Worm (Caenorhabditis elegans) whole organism, L3 larva: ENCODE measurements around the gene C29F9.12.

ENCODE experiments used
- ama-1 ChIP-seq: fragments of 150-350 bp; optimal IDR thresholded peaks from 2 replicates; lab custom pipeline; 2018
- egl-27 ChIP-seq: sonication (generic microtip); optimal IDR thresholded peaks from 4 replicates; lab custom pipeline; 2017; ENCODE audit warnings: missing biosample characterization, missing genetic modification reagents, missing genetic modification characterization
- elt-1 ChIP-seq: fragments of 150-350 bp; optimal IDR thresholded peaks from 2 replicates; lab custom pipeline; 2014; ENCODE audit warnings: missing biosample characterization, missing genetic modification characterization
- elt-3 ChIP-seq, 3 experiments: fragments of 150-350 bp in 1 of 3; sonication (generic microtip) in 2 of 3; optimal IDR thresholded peaks; 2 replicates in 2 of 3; 4 replicates in 1 of 3; lab custom pipeline; 2014 to 2017; ENCODE audit warnings: missing biosample characterization in 3 of 3, missing genetic modification characterization in 3 of 3
- lin-15B ChIP-seq: fragments of 150-350 bp; optimal IDR thresholded peaks from 2 replicates; lab custom pipeline; 2014; ENCODE audit warnings: missing biosample characterization, missing genetic modification characterization
- mdl-1 ChIP-seq: fragments of 150-350 bp; optimal IDR thresholded peaks from 2 replicates; lab custom pipeline; 2014; ENCODE audit warnings: missing biosample characterization, missing genetic modification characterization
- nhr-12 ChIP-seq: fragments of 150-350 bp; optimal IDR thresholded peaks from 2 replicates; lab custom pipeline; 2014; ENCODE audit warnings: missing biosample characterization, missing genetic modification characterization
- nhr-237 ChIP-seq: fragments of 150-350 bp; optimal IDR thresholded peaks from 2 replicates; lab custom pipeline; 2014; ENCODE audit warnings: missing biosample characterization, missing genetic modification characterization
- nhr-28 ChIP-seq: fragments of 150-350 bp; optimal IDR thresholded peaks from 2 replicates; lab custom pipeline; 2014; ENCODE audit warnings: missing biosample characterization, missing genetic modification characterization
- nhr-67 ChIP-seq: fragments of 150-350 bp; optimal IDR thresholded peaks from 2 replicates; lab custom pipeline; 2014; ENCODE audit warnings: missing biosample characterization, missing genetic modification characterization
- nhr-76 ChIP-seq: fragments of 150-350 bp; sonication (generic microtip); optimal IDR thresholded peaks from 5 replicates; lab custom pipeline; 2014; ENCODE audit warnings: missing biosample characterization, missing genetic modification characterization
- skn-1 ChIP-seq: fragments of 150-350 bp; optimal IDR thresholded peaks from 2 replicates; lab custom pipeline; 2014; ENCODE audit warnings: missing biosample characterization, missing genetic modification characterization
- unc-62 ChIP-seq: fragments of 150-350 bp; sonication (generic microtip); optimal IDR thresholded peaks from 4 replicates; lab custom pipeline; 2014; ENCODE audit warnings: missing biosample characterization, missing genetic modification reagents, missing genetic modification characterization

DNA sequence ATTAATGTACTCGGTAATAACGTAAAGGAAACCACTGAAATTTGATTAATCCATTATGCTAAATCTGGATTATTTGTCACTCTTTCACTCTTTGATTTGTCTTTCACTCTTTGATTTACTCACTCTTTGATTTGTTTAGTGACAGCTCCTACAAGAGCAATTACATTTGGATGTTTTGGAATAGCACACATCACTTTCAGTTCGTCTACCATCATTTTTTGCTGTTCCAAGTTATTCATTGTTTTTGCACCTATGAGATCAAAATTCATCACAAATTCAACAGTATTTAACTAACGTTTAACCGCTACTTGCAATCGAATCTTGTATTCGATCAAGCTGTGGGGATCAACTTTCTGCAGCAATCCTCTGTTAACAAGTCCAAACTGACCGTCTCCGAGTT, 27.3 kb upstream of the C29F9.12 start:
- no peak for TF ChIP-seq unc-62 (GFP tag; lab: Kevin White, UChicago)
- no peak for TF ChIP-seq elt-3 (tag; optimal IDR thresholded peaks at IDR 0.05; lab: Kevin White, UChicago)
- no peak for TF ChIP-seq nhr-28 (tag; lab: Kevin White, UChicago)
- no peak for TF ChIP-seq nhr-67 (tag; lab: Kevin White, UChicago)
- no peak for TF ChIP-seq elt-1 (tag; lab: Kevin White, UChicago)
- TF ChIP-seq nhr-76 (tag; lab: Kevin White, UChicago), result no peak
- TF ChIP-seq mdl-1 (tag; lab: Kevin White, UChicago), result no peak
- no peak for TF ChIP-seq nhr-12 (tag; lab: Kevin White, UChicago)
- no peak for TF ChIP-seq egl-27 (tag; lab: Kevin White, UChicago)
- no peak for TF ChIP-seq skn-1 (tag; lab: Kevin White, UChicago)
- TF ChIP-seq nhr-237 (tag; lab: Kevin White, UChicago), result no peak
- TF ChIP-seq ama-1, result no peak
- no peak for TF ChIP-seq lin-15B (tag; lab: Kevin White, UChicago)
